Fruit fly (Drosophila melanogaster): ENCODE measurements around the gene Ip259.

The Ip259 gene

dm6 chr2L:10408122-10408576 is at the start of gene Ip259, which contains the start of gene RpS27A:
Ip259 (plus strand) TSS chr2L:10408352.
RpS27A (plus strand) TSS chr2L:10408352.
- no peak for TF ChIP-seq noc (tag; optimal IDR thresholded peaks at IDR 0.05)

dm6 chr2L:10362408-10363067 is 45.6 kb upstream of the Ip259 start, which contains the start of the genes Cand1 and pim:
Cand1 (minus strand) TSS chr2L:10362707.
pim (plus strand) TSS chr2L:10362989.
- no peak for TF ChIP-seq noc (tag; optimal IDR thresholded peaks at IDR 0.05)

dm6 chr2L:10364229-10364628 is 43.9 kb upstream of the Ip259 start, which contains the start of gene lft:
lft (plus strand) TSS chr2L:10364471.
- TF ChIP-seq noc (tag; optimal IDR thresholded peaks at IDR 0.05), result no peak

dm6 chr2L:10366525-10366924 is 41.6 kb upstream of the Ip259 start, which contains the start of gene CG5056:
CG5056 (plus strand) TSS chr2L:10366692.
- TF ChIP-seq noc (tag; optimal IDR thresholded peaks at IDR 0.05), result no peak

- TF ChIP-seq noc (tag; optimal IDR thresholded peaks at IDR 0.05), result no peak
Observed at dm6 chr2L:10372297-10372696, 35.9 kb upstream of the Ip259 start.

- no peak for TF ChIP-seq noc (tag; optimal IDR thresholded peaks at IDR 0.05)
Observed at dm6 chr2L:10373605-10374269, 34.4 kb upstream of the Ip259 start, which contains the start of gene rho-5. rho-5 (minus strand) TSS chr2L:10373900.

dm6 chr2L:10375464-10376236 is 32.5 kb upstream of the Ip259 start, which contains the start of the genes CG33303 and dpr19:
CG33303 (minus strand) TSS chr2L:10375757.
dpr19 (plus strand) TSS chr2L:10376168.
- TF ChIP-seq noc (tag; optimal IDR thresholded peaks at IDR 0.05), result peak; percentile 11

- no peak for TF ChIP-seq noc (tag; optimal IDR thresholded peaks at IDR 0.05)
Observed at dm6 chr2L:10376276-10376675, 31.9 kb upstream of the Ip259 start.

dm6 chr2L:10378631-10379030 is 29.5 kb upstream of the Ip259 start:
- TF ChIP-seq noc (tag; optimal IDR thresholded peaks at IDR 0.05), result no peak

- no peak for TF ChIP-seq noc (tag; optimal IDR thresholded peaks at IDR 0.05)
Observed at dm6 chr2L:10379865-10380264, 28.3 kb upstream of the Ip259 start, which contains the start of gene gny. gny (plus strand) TSS chr2L:10380103.

- peak; percentile 97 for TF ChIP-seq noc (tag; optimal IDR thresholded peaks at IDR 0.05)
Observed at dm6 chr2L:10381890-10382450, 26.2 kb upstream of the Ip259 start, which contains the start of gene CG5096. CG5096 (plus strand) TSS chr2L:10382263.

- TF ChIP-seq noc (tag; optimal IDR thresholded peaks at IDR 0.05), result peak; percentile 53
Observed at dm6 chr2L:10386208-10386805, 21.8 kb upstream of the Ip259 start, which contains the start of the genes Cdk1 and mRpS7. Cdk1 (minus strand) TSS chr2L:10386262. mRpS7 (plus strand) TSS chr2L:10386662.

dm6 chr2L:10386824-10387223 is 21.3 kb upstream of the Ip259 start:
- TF ChIP-seq noc (tag; optimal IDR thresholded peaks at IDR 0.05), result no peak

- peak; percentile 31 for TF ChIP-seq noc (tag; optimal IDR thresholded peaks at IDR 0.05)
Observed at dm6 chr2L:10387869-10388726, 20.1 kb upstream of the Ip259 start, which contains the start of gene da. da (plus strand) TSS chr2L:10388105.
